Worm (Caenorhabditis elegans) whole organism, L4 larva: ENCODE measurements around the gene F59G1.8.
A peak's percentile ranks its signal among the peaks of the same experiment; 100 is the strongest.

ENCODE experiments used
- F10B5.3 ChIP-seq: sonication (generic microtip); optimal IDR thresholded peaks from 2 replicates; lab custom pipeline; 2016; ENCODE audit warnings: mild to moderate bottlenecking, missing genetic modification characterization, missing compliant biosample characterization
- T26A8.4 ChIP-seq: fragments of 200-800 bp; sonication (Bioruptor generic); IDR thresholded peaks from 2 replicates; pipeline ENCODE4 v1.3.6; 2022; ENCODE audit warnings: missing genetic modification characterization, missing compliant biosample characterization
- Y48G9A.11 ChIP-seq: fragments of 200-800 bp; sonication (Bioruptor generic); IDR thresholded peaks from 2 replicates; pipeline ENCODE4 v1.3.6; 2022; ENCODE audit warnings: missing genetic modification reagents, missing genetic modification characterization, missing compliant biosample characterization
- Y5F2A.4 ChIP-seq: fragments of 200-800 bp; sonication (Bioruptor generic); optimal IDR thresholded peaks from 2 replicates; lab custom pipeline; 2018; ENCODE audit warnings: mild to moderate bottlenecking, missing genetic modification characterization, missing compliant biosample characterization
- aha-1 ChIP-seq: fragments of 150-350 bp; peaks from one replicate; lab custom pipeline; 2014; ENCODE audit warnings: missing biosample characterization, missing genetic modification characterization
- aly-2 ChIP-seq: sonication (generic microtip); optimal IDR thresholded peaks from 2 replicates; lab custom pipeline; 2018; ENCODE audit warnings: missing biosample characterization, missing genetic modification characterization
- arid-1 ChIP-seq: fragments of 200-800 bp; sonication (Bioruptor generic); conservative IDR thresholded peaks from 2 replicates; pipeline ENCODE4 v1.3.6; 2022; ENCODE audit warnings: missing genetic modification reagents, missing genetic modification characterization, missing compliant biosample characterization
- ceh-44 ChIP-seq: fragments of 200-800 bp; sonication (Bioruptor generic); IDR thresholded peaks from 2 replicates; pipeline ENCODE4 v1.3.6; 2022; ENCODE audit warnings: missing genetic modification reagents, missing genetic modification characterization, missing compliant biosample characterization
- ceh-62 ChIP-seq: sonication (generic microtip); optimal IDR thresholded peaks from 2 replicates; lab custom pipeline; 2017; ENCODE audit warnings: missing biosample characterization, missing genetic modification characterization
- ces-1 ChIP-seq: fragments of 150-350 bp; sonication (generic microtip); optimal IDR thresholded peaks from 4 replicates; lab custom pipeline; 2014; ENCODE audit warnings: missing biosample characterization, missing genetic modification reagents, missing genetic modification characterization
- dmd-6 ChIP-seq: fragments of 200-800 bp; sonication (Bioruptor generic); IDR thresholded peaks from 2 replicates; pipeline ENCODE4 v1.3.6; 2022; ENCODE audit warnings: missing genetic modification reagents, missing genetic modification characterization, missing compliant biosample characterization
- dmd-8 ChIP-seq: fragments of 200-800 bp; sonication (Bioruptor generic); IDR thresholded peaks from 2 replicates; pipeline ENCODE4 v1.3.6; 2022; ENCODE audit warnings: missing genetic modification characterization, missing compliant biosample characterization
- dmd-9 ChIP-seq: fragments of 200-800 bp; sonication (Bioruptor generic); IDR thresholded peaks from 2 replicates; pipeline ENCODE4 v1.3.6; 2022; ENCODE audit warnings: missing genetic modification reagents, missing genetic modification characterization, missing compliant biosample characterization
- fkh-10 ChIP-seq: fragments of 150-350 bp; optimal IDR thresholded peaks from 2 replicates; lab custom pipeline; 2014; ENCODE audit warnings: missing biosample characterization, missing genetic modification reagents, missing genetic modification characterization
- fos-1 ChIP-seq: fragments of 150-350 bp; optimal IDR thresholded peaks from 2 replicates; lab custom pipeline; 2014; ENCODE audit warnings: missing biosample characterization, missing genetic modification characterization
- hif-1 ChIP-seq, 2 experiments: sonication (generic microtip); optimal IDR thresholded peaks; 2 replicates each; lab custom pipeline; 2016 to 2017; ENCODE audit warnings: missing compliant biosample characterization in 2 of 2, missing genetic modification characterization in 2 of 2, missing genetic modification reagents in 2 of 2, missing genotype in 2 of 2, mild to moderate bottlenecking in 1 of 2
- hlh-11 ChIP-seq: fragments of 200-800 bp; sonication (Bioruptor generic); optimal IDR thresholded peaks from 2 replicates; lab custom pipeline; 2018; ENCODE audit warnings: mild to moderate bottlenecking, missing genetic modification characterization, missing compliant biosample characterization
- hlh-30 ChIP-seq: sonication (generic microtip); optimal IDR thresholded peaks from 2 replicates; lab custom pipeline; 2017; ENCODE audit warnings: antibody characterized with exemption, mild to moderate bottlenecking, missing genetic modification characterization, missing compliant biosample characterization; ENCODE audit not compliant: insufficient read depth
- lim-7 ChIP-seq: fragments of 200-800 bp; sonication (Bioruptor generic); IDR thresholded peaks from 2 replicates; pipeline ENCODE4 v1.3.6; 2022; ENCODE audit warnings: missing genetic modification characterization, missing compliant biosample characterization
- lin-13 ChIP-seq: fragments of 150-350 bp; optimal IDR thresholded peaks from 2 replicates; lab custom pipeline; 2014; ENCODE audit warnings: missing biosample characterization, missing genetic modification reagents, missing genetic modification characterization
- lin-29 ChIP-seq: fragments of 200-800 bp; sonication (Bioruptor generic); IDR thresholded peaks from 2 replicates; pipeline ENCODE4 v1.3.6; 2022; ENCODE audit warnings: missing genetic modification reagents, missing genetic modification characterization, missing compliant biosample characterization
- lin-39 ChIP-seq: fragments of 150-350 bp; optimal IDR thresholded peaks from 2 replicates; lab custom pipeline; 2014; ENCODE audit warnings: missing biosample characterization, missing genetic modification reagents, missing genetic modification characterization
- lsy-2 ChIP-seq, 2 experiments: fragments of 150-350 bp in 1 of 2; sonication (generic microtip) in 1 of 2; optimal IDR thresholded peaks; 2 replicates each; lab custom pipeline; 2014 to 2017; ENCODE audit warnings: missing biosample characterization in 2 of 2, missing genetic modification characterization in 2 of 2
- madf-9 ChIP-seq: fragments of 200-800 bp; sonication (Bioruptor generic); conservative IDR thresholded peaks from 2 replicates; pipeline ENCODE4 v1.3.6; 2022; ENCODE audit warnings: missing genetic modification reagents, missing genetic modification characterization, missing compliant biosample characterization
- mdl-1 ChIP-seq, 2 experiments: fragments of 150-350 bp in 1 of 2; sonication (generic microtip) in 1 of 2; optimal IDR thresholded peaks; 2 replicates each; lab custom pipeline; 2014 to 2017; ENCODE audit warnings: missing biosample characterization in 2 of 2, missing genetic modification characterization in 2 of 2
- mep-1 ChIP-seq: fragments of 150-350 bp; sonication (generic microtip); optimal IDR thresholded peaks from 3 replicates; lab custom pipeline; 2014; ENCODE audit warnings: missing biosample characterization, missing genetic modification characterization
- mxl-2 ChIP-seq: fragments of 200-800 bp; sonication (Bioruptor generic); conservative IDR thresholded peaks from 2 replicates; pipeline ENCODE4 v1.3.6; 2022; ENCODE audit warnings: missing genetic modification reagents, missing genetic modification characterization, missing compliant biosample characterization
- mxl-3 ChIP-seq: fragments of 200-800 bp; sonication (Bioruptor generic); optimal IDR thresholded peaks from 2 replicates; lab custom pipeline; 2018; ENCODE audit warnings: mild to moderate bottlenecking, missing genetic modification characterization, missing compliant biosample characterization
- nhr-10 ChIP-seq: fragments of 150-350 bp; optimal IDR thresholded peaks from 2 replicates; lab custom pipeline; 2014; ENCODE audit warnings: missing biosample characterization, missing genetic modification characterization
- nhr-28 ChIP-seq: fragments of 150-350 bp; optimal IDR thresholded peaks from 2 replicates; lab custom pipeline; 2014; ENCODE audit warnings: missing biosample characterization, missing genetic modification characterization
- nhr-41 ChIP-seq: fragments of 200-800 bp; sonication (Bioruptor generic); IDR thresholded peaks from 2 replicates; pipeline ENCODE4 v1.3.6; 2022; ENCODE audit warnings: missing genetic modification reagents, missing genetic modification characterization, missing compliant biosample characterization
- nhr-42 ChIP-seq: fragments of 200-800 bp; sonication (Bioruptor generic); IDR thresholded peaks from 2 replicates; pipeline ENCODE4 v1.3.6; 2022; ENCODE audit warnings: missing genetic modification characterization, missing compliant biosample characterization
- nhr-48 ChIP-seq: sonication (generic microtip); optimal IDR thresholded peaks from 2 replicates; lab custom pipeline; 2016; ENCODE audit warnings: mild to moderate bottlenecking, missing genetic modification characterization, missing compliant biosample characterization
- nhr-6 ChIP-seq: fragments of 150-350 bp; optimal IDR thresholded peaks from 2 replicates; lab custom pipeline; 2014; ENCODE audit warnings: missing biosample characterization, missing genetic modification characterization
- nhr-77 ChIP-seq: fragments of 150-350 bp; optimal IDR thresholded peaks from 2 replicates; lab custom pipeline; 2014; ENCODE audit warnings: missing biosample characterization, missing genetic modification characterization
- pha-4 ChIP-seq, 2 experiments: fragments of 150-350 bp in 1 of 2; fragments of 200-800 bp in 1 of 2; sonication (Bioruptor generic) in 1 of 2; IDR thresholded peaks in 1 of 2; optimal IDR thresholded peaks in 1 of 2; 2 replicates each; pipeline versions ENCODE4 v1.3.6 to Lab custom; 2014 to 2022; ENCODE audit warnings: missing genetic modification characterization in 2 of 2, missing genetic modification reagents in 2 of 2, missing biosample characterization in 1 of 2, missing compliant biosample characterization in 1 of 2
- php-3 ChIP-seq: fragments of 200-800 bp; sonication (Bioruptor generic); IDR thresholded peaks from 2 replicates; pipeline ENCODE4 v1.3.6; 2022; ENCODE audit warnings: missing genetic modification reagents, missing genetic modification characterization, missing compliant biosample characterization
- pqm-1 ChIP-seq: sonication (generic microtip); optimal IDR thresholded peaks from 2 replicates; lab custom pipeline; 2017; ENCODE audit warnings: missing biosample characterization, missing genetic modification characterization
- snpc-4 ChIP-seq: fragments of 150-350 bp; optimal IDR thresholded peaks from 2 replicates; lab custom pipeline; 2014; ENCODE audit warnings: missing biosample characterization, missing genetic modification characterization
- tag-97 ChIP-seq: fragments of 200-800 bp; sonication (Bioruptor generic); IDR thresholded peaks from 2 replicates; pipeline ENCODE4 v1.3.6; 2022; ENCODE audit warnings: missing genetic modification characterization, missing compliant biosample characterization
- tra-1 ChIP-seq: fragments of 200-800 bp; sonication (Bioruptor generic); IDR thresholded peaks from 2 replicates; pipeline ENCODE4 v1.3.6; 2022; ENCODE audit warnings: missing genetic modification reagents, missing genetic modification characterization, missing compliant biosample characterization
- unc-39 ChIP-seq: sonication (generic microtip); optimal IDR thresholded peaks from 2 replicates; lab custom pipeline; 2017; ENCODE audit warnings: missing biosample characterization, missing genetic modification characterization
- unc-62 ChIP-seq, 3 experiments: fragments of 150-350 bp in 1 of 3; sonication (generic microtip); optimal IDR thresholded peaks in 2 of 3; peaks in 1 of 3; 1 replicate in 1 of 3; 2 replicates in 2 of 3; lab custom pipeline; 2014 to 2017; ENCODE audit warnings: missing biosample characterization in 3 of 3, missing genetic modification characterization in 3 of 3, missing genetic modification reagents in 3 of 3, missing genotype in 1 of 3
- vab-7 ChIP-seq: fragments of 200-800 bp; sonication (Bioruptor generic); IDR thresholded peaks from 2 replicates; pipeline ENCODE4 v1.3.6; 2022; ENCODE audit warnings: missing genetic modification reagents, missing genetic modification characterization, missing compliant biosample characterization
- zfp-3 ChIP-seq: fragments of 200-800 bp; sonication (Bioruptor generic); conservative IDR thresholded peaks from 2 replicates; pipeline ENCODE4 v1.3.6; 2022; ENCODE audit warnings: missing genetic modification reagents, missing genetic modification characterization, missing compliant biosample characterization
- zip-11 ChIP-seq: fragments of 200-800 bp; sonication (Bioruptor generic); IDR thresholded peaks from 2 replicates; pipeline ENCODE4 v1.3.6; 2022; ENCODE audit warnings: missing genetic modification characterization, missing compliant biosample characterization
- zip-2 ChIP-seq: fragments of 150-350 bp; optimal IDR thresholded peaks from 2 replicates; lab custom pipeline; 2014; ENCODE audit warnings: missing biosample characterization, missing genetic modification characterization

Gene F59G1.8

ce11 chrII:5930095-5930653 is 23.8 kb downstream of the F59G1.8 start (continued):
- TF ChIP-seq dmd-8 (GFP tag; lab: Robert Waterston, UW) (no peak), F10B5.3 (tag; lab: Kevin White, UChicago) (no peak), nhr-77 (tag; lab: Kevin White, UChicago) (peak; percentile 95), pha-4 (GFP tag; IDR thresholded peaks at IDR 0.05; lab: Robert Waterston, UW) (no peak), pha-4 (tag; optimal IDR thresholded peaks at IDR 0.05; lab: Kevin White, UChicago) (no peak), nhr-48 (tag; lab: Kevin White, UChicago) (peak; percentile 61), ceh-62 (tag; lab: Kevin White, UChicago) (no peak), nhr-41 (GFP tag; lab: Robert Waterston, UW) (0 out of 2 replicates have a peak, but pooled peaks have one; percentile 39), dmd-9 (GFP tag; lab: Robert Waterston, UW) (no peak), pqm-1 (peak; percentile 100), ces-1 (no peak), hif-1 (tag; optimal IDR thresholded peaks at IDR 0.05; lab: Kevin White, UChicago) (peak in 1 of 2 experiments; percentile 70), vab-7 (GFP tag; lab: Robert Waterston, UW) (no peak), zip-2 (tag; lab: Kevin White, UChicago) (no peak), nhr-42 (no peak), tra-1 (GFP tag; lab: Robert Waterston, UW) (peak; percentile 63; the same call in 1 of the 2 replicates), lin-29 (GFP tag; lab: Robert Waterston, UW) (no peak), nhr-10 (tag; lab: Kevin White, UChicago) (no peak), lin-13 (GFP tag; lab: Kevin White, UChicago) (no peak), T26A8.4 (GFP tag; lab: Robert Waterston, UW) (no peak), aly-2 (tag; lab: Kevin White, UChicago) (no peak), mxl-2 (GFP tag; lab: Robert Waterston, UW) (no peak), unc-62 (GFP tag; optimal IDR thresholded peaks at IDR 0.05 in 1 of 2; lab: Kevin White, UChicago) (no peak), unc-62 (tag; optimal IDR thresholded peaks at IDR 0.05; lab: Kevin White, UChicago) (no peak), hlh-11 (tag; lab: Kevin White, UChicago) (peak; percentile 85), unc-39 (tag; lab: Kevin White, UChicago) (no peak), mdl-1 (tag; optimal IDR thresholded peaks at IDR 0.05; lab: Kevin White, UChicago) (peak in 1 of 2 experiments; percentile 54), ceh-44 (GFP tag; lab: Robert Waterston, UW) (no peak), fos-1 (tag; lab: Kevin White, UChicago) (no peak), php-3 (GFP tag; lab: Robert Waterston, UW) (peak; percentile 83), zfp-3 (GFP tag; lab: Robert Waterston, UW) (no peak), mxl-3 (GFP tag; lab: Kevin White, UChicago) (peak; percentile 32), lim-7 (GFP tag; lab: Robert Waterston, UW) (no peak), madf-9 (GFP tag; lab: Robert Waterston, UW) (no peak)

- no peak for TF ChIP-seq pha-4 (GFP tag; IDR thresholded peaks at IDR 0.05; lab: Robert Waterston, UW)
- peak; percentile 40 for TF ChIP-seq pha-4 (tag; optimal IDR thresholded peaks at IDR 0.05; lab: Kevin White, UChicago)
- TF ChIP-seq hif-1 (tag; optimal IDR thresholded peaks at IDR 0.05; lab: Kevin White, UChicago): peak in 1 of 2 experiments; percentile 7
- peak; percentile 77 for TF ChIP-seq aha-1 (tag; lab: Kevin White, UChicago)
- no peak for TF ChIP-seq Y5F2A.4 (GFP tag; lab: Kevin White, UChicago)
- peak; percentile 42 for TF ChIP-seq mep-1 (tag; lab: Kevin White, UChicago)
- TF ChIP-seq lsy-2 (tag; optimal IDR thresholded peaks at IDR 0.05; lab: Kevin White, UChicago): peak in 1 of 2 experiments; percentile 21
- no peak for TF ChIP-seq F10B5.3 (tag; lab: Kevin White, UChicago)
- TF ChIP-seq fkh-10 (GFP tag; lab: Kevin White, UChicago): no peak
- TF ChIP-seq nhr-28 (tag; lab: Kevin White, UChicago): peak; percentile 84
- TF ChIP-seq nhr-6 (tag; lab: Kevin White, UChicago): no peak
- TF ChIP-seq zip-11 (GFP tag; lab: Robert Waterston, UW): no peak
- TF ChIP-seq dmd-6 (GFP tag; lab: Robert Waterston, UW): peak; percentile 43; the same call in 1 of the 2 replicates
- TF ChIP-seq Y48G9A.11 (GFP tag; lab: Robert Waterston, UW): no peak
- no peak for TF ChIP-seq snpc-4
- TF ChIP-seq nhr-77 (tag; lab: Kevin White, UChicago): peak; percentile 27
- TF ChIP-seq tag-97 (GFP tag; lab: Robert Waterston, UW): no peak
- no peak for TF ChIP-seq php-3 (GFP tag; lab: Robert Waterston, UW)
- no peak for TF ChIP-seq lin-13 (GFP tag; lab: Kevin White, UChicago)
- TF ChIP-seq unc-62 (GFP tag; optimal IDR thresholded peaks at IDR 0.05 in 1 of 2; lab: Kevin White, UChicago): peak in 1 of 2 experiments; percentile 51
- TF ChIP-seq unc-62 (tag; optimal IDR thresholded peaks at IDR 0.05; lab: Kevin White, UChicago): no peak
- TF ChIP-seq lin-39 (tag; lab: Kevin White, UChicago): no peak
- no peak for TF ChIP-seq arid-1
- peak; percentile 51 for TF ChIP-seq hlh-30 (tag; lab: Kevin White, UChicago)
- TF ChIP-seq dmd-8 (GFP tag; lab: Robert Waterston, UW): peak; percentile 53; the same call in 1 of the 2 replicates
These were observed 24.7 kb downstream of the F59G1.8 start for ce11 chrII:5931109-5931508.
